Worm (Caenorhabditis elegans) whole organism, L4 larva: ENCODE data around the gene Y44A6D.7.
A peak's percentile ranks its signal among the peaks of the same experiment; 100 is the strongest.

Experiments used
- F26F4.8 ChIP-seq: fragments of 200-800 bp; sonication (Bioruptor generic); conservative IDR thresholded peaks from 2 replicates; pipeline ENCODE4 v1.3.6; 2022; ENCODE audit warnings: missing genetic modification characterization, missing compliant biosample characterization
- F37D6.2 ChIP-seq: sonication (generic microtip); optimal IDR thresholded peaks from 2 replicates; lab custom pipeline; 2016; ENCODE audit warnings: mild to moderate bottlenecking, missing genetic modification characterization, missing compliant biosample characterization
- F49E8.2 ChIP-seq: sonication (generic microtip); optimal IDR thresholded peaks from 2 replicates; lab custom pipeline; 2016; ENCODE audit warnings: missing compliant biosample characterization, mild to moderate bottlenecking, missing genetic modification characterization, borderline replicate concordance
- R02D3.7 ChIP-seq: fragments of 150-350 bp; sonication (generic microtip); optimal IDR thresholded peaks from 3 replicates; lab custom pipeline; 2014; ENCODE audit warnings: missing biosample characterization, missing genetic modification characterization
- T20F7.1 ChIP-seq: fragments of 200-800 bp; sonication (Bioruptor generic); optimal IDR thresholded peaks from 2 replicates; lab custom pipeline; 2018; ENCODE audit warnings: mild to moderate bottlenecking, missing genetic modification characterization, missing compliant biosample characterization
- T26A8.4 ChIP-seq: fragments of 200-800 bp; sonication (Bioruptor generic); IDR thresholded peaks from 2 replicates; pipeline ENCODE4 v1.3.6; 2022; ENCODE audit warnings: missing genetic modification characterization, missing compliant biosample characterization
- Y105C5A.15 ChIP-seq: fragments of 200-800 bp; sonication (Bioruptor generic); IDR thresholded peaks from 2 replicates; pipeline ENCODE4 v1.3.6; 2022; ENCODE audit warnings: missing genetic modification characterization, missing compliant biosample characterization
- Y48G9A.11 ChIP-seq: fragments of 200-800 bp; sonication (Bioruptor generic); IDR thresholded peaks from 2 replicates; pipeline ENCODE4 v1.3.6; 2022; ENCODE audit warnings: missing genetic modification reagents, missing genetic modification characterization, missing compliant biosample characterization
- Y75B8A.6 ChIP-seq: fragments of 200-800 bp; sonication (Bioruptor generic); IDR thresholded peaks from 2 replicates; pipeline ENCODE4 v1.3.6; 2022; ENCODE audit warnings: missing genetic modification reagents, missing genetic modification characterization, missing compliant biosample characterization
- ZK337.2 ChIP-seq: fragments of 200-800 bp; sonication (Bioruptor generic); IDR thresholded peaks from 2 replicates; pipeline ENCODE4 v1.3.6; 2022; ENCODE audit warnings: missing genetic modification reagents, missing genetic modification characterization, missing compliant biosample characterization
- ZK546.5 ChIP-seq, 2 experiments: sonication (generic microtip); optimal IDR thresholded peaks; 2 replicates each; lab custom pipeline; 2017; ENCODE audit warnings: missing biosample characterization in 2 of 2, missing genetic modification characterization in 2 of 2
- ama-1 ChIP-seq: fragments of 150-350 bp; optimal IDR thresholded peaks from 2 replicates; lab custom pipeline; 2014; ENCODE audit warnings: inconsistent platforms, mixed read lengths
- attf-4 ChIP-seq: sonication (generic microtip); optimal IDR thresholded peaks from 3 replicates; lab custom pipeline; 2017; ENCODE audit warnings: missing biosample characterization, missing genetic modification characterization
- ceh-82 ChIP-seq: sonication (generic microtip); optimal IDR thresholded peaks from 2 replicates; lab custom pipeline; 2017; ENCODE audit warnings: missing biosample characterization, missing genetic modification characterization
- ces-1 ChIP-seq: fragments of 150-350 bp; sonication (generic microtip); optimal IDR thresholded peaks from 4 replicates; lab custom pipeline; 2014; ENCODE audit warnings: missing biosample characterization, missing genetic modification reagents, missing genetic modification characterization
- cey-2 ChIP-seq: sonication (generic microtip); optimal IDR thresholded peaks from 3 replicates; lab custom pipeline; 2017; ENCODE audit warnings: missing genetic modification characterization, mild to moderate bottlenecking, missing compliant biosample characterization, antibody characterized with exemption, borderline replicate concordance; ENCODE audit not compliant: insufficient read depth
- daf-12 ChIP-seq: fragments of 150-350 bp; optimal IDR thresholded peaks from 2 replicates; lab custom pipeline; 2014; ENCODE audit warnings: missing biosample characterization, missing genetic modification reagents, missing genetic modification characterization
- daf-16 ChIP-seq, 3 experiments: sonication (generic microtip); optimal IDR thresholded peaks; 2 replicates each; lab custom pipeline; 2016 to 2017; ENCODE audit warnings: missing genetic modification characterization in 3 of 3, missing genetic modification reagents in 3 of 3, mild to moderate bottlenecking in 2 of 3, missing compliant biosample characterization in 2 of 3, missing biosample characterization in 1 of 3, moderate library complexity in 1 of 3
- daf-8 ChIP-seq: fragments of 200-800 bp; sonication (Bioruptor generic); IDR thresholded peaks from 2 replicates; pipeline ENCODE4 v1.3.6; 2022; ENCODE audit warnings: missing genetic modification characterization, missing compliant biosample characterization
- dmd-6 ChIP-seq: fragments of 200-800 bp; sonication (Bioruptor generic); IDR thresholded peaks from 2 replicates; pipeline ENCODE4 v1.3.6; 2022; ENCODE audit warnings: missing genetic modification reagents, missing genetic modification characterization, missing compliant biosample characterization
- duxl-1 ChIP-seq: sonication (generic microtip); optimal IDR thresholded peaks from 2 replicates; lab custom pipeline; 2016; ENCODE audit warnings: mild to moderate bottlenecking, missing genetic modification characterization, moderate library complexity, missing compliant biosample characterization; ENCODE audit not compliant: poor library complexity
- fkh-10 ChIP-seq: fragments of 150-350 bp; optimal IDR thresholded peaks from 2 replicates; lab custom pipeline; 2014; ENCODE audit warnings: missing biosample characterization, missing genetic modification reagents, missing genetic modification characterization
- fos-1 ChIP-seq: fragments of 150-350 bp; optimal IDR thresholded peaks from 2 replicates; lab custom pipeline; 2014; ENCODE audit warnings: missing biosample characterization, missing genetic modification characterization
- hlh-11 ChIP-seq: fragments of 200-800 bp; sonication (Bioruptor generic); optimal IDR thresholded peaks from 2 replicates; lab custom pipeline; 2018; ENCODE audit warnings: mild to moderate bottlenecking, missing genetic modification characterization, missing compliant biosample characterization
- hmg-1.1 ChIP-seq: fragments of 200-800 bp; sonication (Bioruptor generic); IDR thresholded peaks from 2 replicates; pipeline ENCODE4 v1.3.6; 2022; ENCODE audit warnings: missing genetic modification reagents, missing genetic modification characterization, missing compliant biosample characterization
- lim-7 ChIP-seq: fragments of 200-800 bp; sonication (Bioruptor generic); IDR thresholded peaks from 2 replicates; pipeline ENCODE4 v1.3.6; 2022; ENCODE audit warnings: missing genetic modification characterization, missing compliant biosample characterization
- lin-1 ChIP-seq: fragments of 200-800 bp; sonication (Bioruptor generic); IDR thresholded peaks from 2 replicates; pipeline ENCODE4 v1.3.6; 2022; ENCODE audit warnings: missing genetic modification reagents, missing genetic modification characterization, missing compliant biosample characterization
- lin-13 ChIP-seq: fragments of 150-350 bp; optimal IDR thresholded peaks from 2 replicates; lab custom pipeline; 2014; ENCODE audit warnings: missing biosample characterization, missing genetic modification reagents, missing genetic modification characterization
- lin-38 ChIP-seq: fragments of 200-800 bp; sonication (Bioruptor generic); IDR thresholded peaks from 2 replicates; pipeline ENCODE4 v1.3.6; 2022; ENCODE audit warnings: missing genetic modification reagents, missing genetic modification characterization, missing compliant biosample characterization
- lin-39 ChIP-seq: fragments of 150-350 bp; optimal IDR thresholded peaks from 2 replicates; lab custom pipeline; 2014; ENCODE audit warnings: missing biosample characterization, missing genetic modification reagents, missing genetic modification characterization
- madf-5 ChIP-seq, 2 experiments: fragments of 200-800 bp; sonication (Bioruptor generic); IDR thresholded peaks; 2 replicates each; pipeline ENCODE4 v1.3.6; 2022; ENCODE audit warnings: missing compliant biosample characterization in 2 of 2, missing genetic modification characterization in 2 of 2
- madf-9 ChIP-seq: fragments of 200-800 bp; sonication (Bioruptor generic); conservative IDR thresholded peaks from 2 replicates; pipeline ENCODE4 v1.3.6; 2022; ENCODE audit warnings: missing genetic modification reagents, missing genetic modification characterization, missing compliant biosample characterization
- mxl-3 ChIP-seq: fragments of 200-800 bp; sonication (Bioruptor generic); optimal IDR thresholded peaks from 2 replicates; lab custom pipeline; 2018; ENCODE audit warnings: mild to moderate bottlenecking, missing genetic modification characterization, missing compliant biosample characterization
- nhr-237 ChIP-seq: sonication (generic microtip); optimal IDR thresholded peaks from 2 replicates; lab custom pipeline; 2017; ENCODE audit warnings: missing biosample characterization, missing genetic modification characterization
- nhr-28 ChIP-seq: fragments of 150-350 bp; optimal IDR thresholded peaks from 2 replicates; lab custom pipeline; 2014; ENCODE audit warnings: missing biosample characterization, missing genetic modification characterization
- nhr-6 ChIP-seq: fragments of 150-350 bp; optimal IDR thresholded peaks from 2 replicates; lab custom pipeline; 2014; ENCODE audit warnings: missing biosample characterization, missing genetic modification characterization
- nhr-76 ChIP-seq: fragments of 150-350 bp; optimal IDR thresholded peaks from 2 replicates; lab custom pipeline; 2014; ENCODE audit warnings: missing biosample characterization, missing genetic modification characterization
- nhr-77 ChIP-seq: fragments of 150-350 bp; optimal IDR thresholded peaks from 2 replicates; lab custom pipeline; 2014; ENCODE audit warnings: missing biosample characterization, missing genetic modification characterization
- php-3 ChIP-seq: fragments of 200-800 bp; sonication (Bioruptor generic); IDR thresholded peaks from 2 replicates; pipeline ENCODE4 v1.3.6; 2022; ENCODE audit warnings: missing genetic modification reagents, missing genetic modification characterization, missing compliant biosample characterization
- rbr-2 ChIP-seq: sonication (generic microtip); optimal IDR thresholded peaks from 2 replicates; lab custom pipeline; 2016; ENCODE audit warnings: missing genotype, missing genetic modification characterization, missing compliant biosample characterization
- set-16 ChIP-seq: fragments of 200-800 bp; sonication (Bioruptor generic); IDR thresholded peaks from 2 replicates; pipeline ENCODE4 v1.3.6; 2022; ENCODE audit warnings: missing genetic modification reagents, missing genetic modification characterization, missing compliant biosample characterization
- skn-1 ChIP-seq: fragments of 150-350 bp; optimal IDR thresholded peaks from 2 replicates; lab custom pipeline; 2014; ENCODE audit warnings: missing biosample characterization, missing genetic modification characterization
- snpc-4 ChIP-seq: fragments of 150-350 bp; optimal IDR thresholded peaks from 2 replicates; lab custom pipeline; 2014; ENCODE audit warnings: missing biosample characterization, missing genetic modification characterization
- spr-3 ChIP-seq: fragments of 200-800 bp; sonication (Bioruptor generic); optimal IDR thresholded peaks from 2 replicates; lab custom pipeline; 2018; ENCODE audit warnings: mild to moderate bottlenecking, missing genetic modification characterization, missing compliant biosample characterization
- tag-97 ChIP-seq: fragments of 200-800 bp; sonication (Bioruptor generic); IDR thresholded peaks from 2 replicates; pipeline ENCODE4 v1.3.6; 2022; ENCODE audit warnings: missing genetic modification characterization, missing compliant biosample characterization
- tra-1 ChIP-seq: fragments of 200-800 bp; sonication (Bioruptor generic); IDR thresholded peaks from 2 replicates; pipeline ENCODE4 v1.3.6; 2022; ENCODE audit warnings: missing genetic modification reagents, missing genetic modification characterization, missing compliant biosample characterization
- unc-130 ChIP-seq: sonication (generic microtip); optimal IDR thresholded peaks from 2 replicates; lab custom pipeline; 2016; ENCODE audit warnings: missing genetic modification reagents, missing genetic modification characterization, missing compliant biosample characterization
- unc-62 ChIP-seq, 3 experiments: fragments of 150-350 bp in 1 of 3; sonication (generic microtip); optimal IDR thresholded peaks in 2 of 3; peaks in 1 of 3; 1 replicate in 1 of 3; 2 replicates in 2 of 3; lab custom pipeline; 2014 to 2017; ENCODE audit warnings: missing biosample characterization in 3 of 3, missing genetic modification characterization in 3 of 3, missing genetic modification reagents in 3 of 3, missing genotype in 1 of 3
- zfp-3 ChIP-seq: fragments of 200-800 bp; sonication (Bioruptor generic); conservative IDR thresholded peaks from 2 replicates; pipeline ENCODE4 v1.3.6; 2022; ENCODE audit warnings: missing genetic modification reagents, missing genetic modification characterization, missing compliant biosample characterization
- zip-2 ChIP-seq: fragments of 150-350 bp; optimal IDR thresholded peaks from 2 replicates; lab custom pipeline; 2014; ENCODE audit warnings: missing biosample characterization, missing genetic modification characterization
- ztf-7 ChIP-seq: fragments of 150-350 bp; optimal IDR thresholded peaks from 2 replicates; lab custom pipeline; 2014; ENCODE audit warnings: missing biosample characterization, missing genetic modification characterization

Gene Y44A6D.7

ce11 chrV:20778257-20778697 lies 36.2 kb upstream of the Y44A6D.7 start:
- TF ChIP-seq unc-130 (GFP tag; lab: Kevin White, UChicago): peak; percentile 8
- no peak for TF ChIP-seq skn-1 (tag; lab: Kevin White, UChicago)
- peak; percentile 52 for TF ChIP-seq spr-3 (GFP tag; lab: Kevin White, UChicago)
- TF ChIP-seq ces-1 (GFP tag; lab: Kevin White, UChicago): peak; percentile 69
- TF ChIP-seq nhr-28 (tag; lab: Kevin White, UChicago): peak; percentile 93
- TF ChIP-seq ceh-82 (tag; lab: Kevin White, UChicago): no peak
- no peak for TF ChIP-seq madf-5 (GFP tag; IDR thresholded peaks at IDR 0.05; lab: Robert Waterston, UW)
- no peak for TF ChIP-seq Y75B8A.6 (GFP tag; lab: Robert Waterston, UW)
- no peak for TF ChIP-seq lin-39 (tag; lab: Kevin White, UChicago)
- TF ChIP-seq lin-13 (GFP tag; lab: Kevin White, UChicago): peak; percentile 44
- peak; percentile 83 for TF ChIP-seq duxl-1 (tag; lab: Kevin White, UChicago)
- TF ChIP-seq fkh-10 (GFP tag; lab: Kevin White, UChicago): peak; percentile 95
- no peak for TF ChIP-seq Y105C5A.15
- TF ChIP-seq dmd-6: peak; percentile 96
- TF ChIP-seq T26A8.4: peak; percentile 84
- TF ChIP-seq ztf-7 (tag; lab: Kevin White, UChicago): peak; percentile 40
- no peak for TF ChIP-seq cey-2 (tag; lab: Kevin White, UChicago)
- TF ChIP-seq ZK546.5 (tag; optimal IDR thresholded peaks at IDR 0.05; lab: Kevin White, UChicago): peak in 1 of 2 experiments; percentile 36
- no peak for TF ChIP-seq nhr-237
- no peak for TF ChIP-seq daf-8 (GFP tag; lab: Robert Waterston, UW)
- peak; percentile 69; the same call in 1 of the 2 replicates for TF ChIP-seq madf-9 (GFP tag; lab: Robert Waterston, UW)
- no peak for TF ChIP-seq ZK337.2
- TF ChIP-seq nhr-6: peak; percentile 79
- no peak for TF ChIP-seq fos-1 (tag; lab: Kevin White, UChicago)
- peak; percentile 97 for TF ChIP-seq rbr-2 (tag; lab: Kevin White, UChicago)
- TF ChIP-seq F37D6.2: peak; percentile 89
- peak; percentile 80 to 84 for TF ChIP-seq daf-16 (GFP tag; optimal IDR thresholded peaks at IDR 0.05; lab: Kevin White, UChicago)
- TF ChIP-seq daf-16 (tag; optimal IDR thresholded peaks at IDR 0.05; lab: Kevin White, UChicago): peak; percentile 72
- TF ChIP-seq set-16 (GFP tag; lab: Robert Waterston, UW): peak; percentile 76
- peak; percentile 67 for TF ChIP-seq zip-2 (tag; lab: Kevin White, UChicago)
- TF ChIP-seq php-3 (GFP tag; lab: Robert Waterston, UW): peak; percentile 72
- TF ChIP-seq lin-38 (GFP tag; lab: Robert Waterston, UW): peak; percentile 65
- peak; percentile 97 for TF ChIP-seq hmg-1.1 (GFP tag; lab: Robert Waterston, UW)
- peak; percentile 99 for TF ChIP-seq mxl-3 (GFP tag; lab: Kevin White, UChicago)
- peak; percentile 87 for TF ChIP-seq zfp-3 (GFP tag; lab: Robert Waterston, UW)
- TF ChIP-seq F49E8.2 (tag; lab: Kevin White, UChicago): no peak
- TF ChIP-seq snpc-4 (tag; lab: Kevin White, UChicago): peak; percentile 7
- TF ChIP-seq daf-12: no peak
- no peak for TF ChIP-seq attf-4 (tag; lab: Kevin White, UChicago)
- peak; percentile 78 for TF ChIP-seq lin-1 (GFP tag; lab: Robert Waterston, UW)
- TF ChIP-seq ama-1 (lab: Kevin White, UChicago): peak; percentile 5
- TF ChIP-seq tra-1 (GFP tag; lab: Robert Waterston, UW): peak; percentile 74
- peak in 1 of 2 experiments; percentile 100 for TF ChIP-seq unc-62 (GFP tag; optimal IDR thresholded peaks at IDR 0.05 in 1 of 2; lab: Kevin White, UChicago)
- no peak for TF ChIP-seq unc-62 (tag; optimal IDR thresholded peaks at IDR 0.05; lab: Kevin White, UChicago)
- peak; percentile 20; the same call in 1 of the 2 replicates for TF ChIP-seq lim-7 (GFP tag; lab: Robert Waterston, UW)
- peak; percentile 66 for TF ChIP-seq nhr-76
- peak; percentile 98 for TF ChIP-seq hlh-11 (tag; lab: Kevin White, UChicago)
- TF ChIP-seq F26F4.8 (GFP tag; lab: Robert Waterston, UW): no peak
- TF ChIP-seq nhr-77 (tag; lab: Kevin White, UChicago): peak; percentile 87
- TF ChIP-seq T20F7.1 (GFP tag; lab: Kevin White, UChicago): peak; percentile 71
- TF ChIP-seq R02D3.7: no peak
- TF ChIP-seq tag-97: no peak
- no peak for TF ChIP-seq Y48G9A.11 (GFP tag; lab: Robert Waterston, UW)
